Worm (Caenorhabditis elegans) whole organism, early embryonic: ENCODE data around the gene phf-32.

Source experiments
- B0310.2 ChIP-seq: sonication (generic microtip); optimal IDR thresholded peaks from 2 replicates; lab custom pipeline; 2016; ENCODE audit warnings: mild to moderate bottlenecking, missing genetic modification characterization, missing compliant biosample characterization
- aly-1 ChIP-seq: sonication (generic microtip); optimal IDR thresholded peaks from 2 replicates; lab custom pipeline; 2016; ENCODE audit warnings: missing genetic modification characterization, missing compliant biosample characterization
- ama-1 ChIP-seq: fragments of 150-350 bp; optimal IDR thresholded peaks from 2 replicates; lab custom pipeline; 2014
- ets-7 ChIP-seq: sonication (generic microtip); optimal IDR thresholded peaks from 2 replicates; lab custom pipeline; 2016; ENCODE audit warnings: missing genotype, missing genetic modification characterization, missing compliant biosample characterization
- hmbx-1 ChIP-seq: sonication (generic microtip); optimal IDR thresholded peaks from 2 replicates; lab custom pipeline; 2016; ENCODE audit warnings: mild to moderate bottlenecking, missing genetic modification characterization, missing compliant biosample characterization
- pes-1 ChIP-seq: fragments of 200-800 bp; sonication (Bioruptor generic); IDR thresholded peaks from 2 replicates; pipeline ENCODE4 v1.3.6; 2022; ENCODE audit warnings: missing genetic modification reagents, missing genetic modification characterization, missing compliant biosample characterization
- tbx-37 ChIP-seq: fragments of 200-800 bp; sonication (Bioruptor generic); conservative IDR thresholded peaks from 2 replicates; pipeline ENCODE4 v1.3.6; 2022; ENCODE audit warnings: missing genetic modification reagents, missing genetic modification characterization, missing compliant biosample characterization

ce11 chrX:12347822-12348221 is 41.2 kb downstream of the phf-32 start:
- TF ChIP-seq ama-1 (lab: Kevin White, UChicago): no peak
- no peak for TF ChIP-seq B0310.2 (tag; lab: Kevin White, UChicago)
- no peak for TF ChIP-seq aly-1 (tag; lab: Kevin White, UChicago)
- no peak; the same call in 1 of the 2 replicates for TF ChIP-seq pes-1 (GFP tag; lab: Robert Waterston, UW)
- no peak for TF ChIP-seq ets-7 (tag; lab: Kevin White, UChicago)
- no peak for TF ChIP-seq tbx-37
- TF ChIP-seq hmbx-1: no peak
